Worm (Caenorhabditis elegans) whole organism, L3 larva: ENCODE measurements around the gene cyp-14A4.
A peak's percentile ranks its signal among the peaks of the same experiment; 100 is the strongest.

Experiments used
- R02D3.7 ChIP-seq: fragments of 150-350 bp; optimal IDR thresholded peaks from 2 replicates; lab custom pipeline; 2014; ENCODE audit warnings: missing biosample characterization, missing genetic modification characterization
- ZK546.5 ChIP-seq: sonication (generic microtip); optimal IDR thresholded peaks from 2 replicates; lab custom pipeline; 2017; ENCODE audit warnings: missing biosample characterization, missing genetic modification characterization
- aly-2 ChIP-seq: fragments of 150-350 bp; optimal IDR thresholded peaks from 2 replicates; lab custom pipeline; 2014; ENCODE audit warnings: missing biosample characterization, missing genetic modification characterization
- ama-1 ChIP-seq: fragments of 150-350 bp; optimal IDR thresholded peaks from 2 replicates; lab custom pipeline; 2018
- ceh-28 ChIP-seq: fragments of 150-350 bp; optimal IDR thresholded peaks from 2 replicates; lab custom pipeline; 2014; ENCODE audit warnings: missing biosample characterization, missing genetic modification reagents, missing genetic modification characterization
- ceh-82 ChIP-seq: fragments of 150-350 bp; optimal IDR thresholded peaks from 2 replicates; lab custom pipeline; 2014; ENCODE audit warnings: missing biosample characterization, missing genetic modification characterization
- ceh-9 ChIP-seq: sonication (generic microtip); optimal IDR thresholded peaks from 2 replicates; lab custom pipeline; 2018; ENCODE audit warnings: missing biosample characterization, missing genetic modification characterization
- daf-12 ChIP-seq: fragments of 150-350 bp; optimal IDR thresholded peaks from 2 replicates; lab custom pipeline; 2014; ENCODE audit warnings: missing biosample characterization, missing genetic modification reagents, missing genetic modification characterization
- egl-27 ChIP-seq: sonication (generic microtip); optimal IDR thresholded peaks from 4 replicates; lab custom pipeline; 2017; ENCODE audit warnings: missing biosample characterization, missing genetic modification reagents, missing genetic modification characterization
- elt-1 ChIP-seq: fragments of 150-350 bp; optimal IDR thresholded peaks from 2 replicates; lab custom pipeline; 2014; ENCODE audit warnings: missing biosample characterization, missing genetic modification characterization
- elt-2 ChIP-seq: sonication (generic microtip); optimal IDR thresholded peaks from 2 replicates; lab custom pipeline; 2016; ENCODE audit warnings: missing genetic modification reagents, mild to moderate bottlenecking, missing genetic modification characterization, missing compliant biosample characterization
- eor-1 ChIP-seq, 2 experiments: fragments of 150-350 bp; optimal IDR thresholded peaks; 2 replicates each; lab custom pipeline; 2014 to 2018; ENCODE audit warnings: missing biosample characterization in 2 of 2, missing genetic modification characterization in 2 of 2
- fos-1 ChIP-seq: fragments of 150-350 bp; optimal IDR thresholded peaks from 2 replicates; lab custom pipeline; 2014; ENCODE audit warnings: missing biosample characterization, missing genetic modification characterization
- lin-15B ChIP-seq: fragments of 150-350 bp; optimal IDR thresholded peaks from 2 replicates; lab custom pipeline; 2014; ENCODE audit warnings: missing biosample characterization, missing genetic modification characterization
- mdl-1 ChIP-seq: fragments of 150-350 bp; optimal IDR thresholded peaks from 2 replicates; lab custom pipeline; 2014; ENCODE audit warnings: missing biosample characterization, missing genetic modification characterization
- nfya-1 ChIP-seq: sonication (generic microtip); optimal IDR thresholded peaks from 2 replicates; lab custom pipeline; 2017; ENCODE audit warnings: missing genetic modification characterization, mild to moderate bottlenecking, missing compliant biosample characterization, antibody characterized with exemption, moderate library complexity; ENCODE audit not compliant: insufficient read depth
- nhr-12 ChIP-seq: fragments of 150-350 bp; optimal IDR thresholded peaks from 2 replicates; lab custom pipeline; 2014; ENCODE audit warnings: missing biosample characterization, missing genetic modification characterization
- nhr-23 ChIP-seq: fragments of 150-350 bp; optimal IDR thresholded peaks from 2 replicates; lab custom pipeline; 2014; ENCODE audit warnings: missing biosample characterization, missing genetic modification reagents, missing genetic modification characterization
- nhr-237 ChIP-seq: fragments of 150-350 bp; optimal IDR thresholded peaks from 2 replicates; lab custom pipeline; 2014; ENCODE audit warnings: missing biosample characterization, missing genetic modification characterization
- nhr-25 ChIP-seq: sonication (generic microtip); optimal IDR thresholded peaks from 2 replicates; lab custom pipeline; 2017; ENCODE audit warnings: missing biosample characterization, missing genetic modification characterization
- nhr-28 ChIP-seq: fragments of 150-350 bp; optimal IDR thresholded peaks from 2 replicates; lab custom pipeline; 2014; ENCODE audit warnings: missing biosample characterization, missing genetic modification characterization
- nhr-67 ChIP-seq: fragments of 150-350 bp; optimal IDR thresholded peaks from 2 replicates; lab custom pipeline; 2014; ENCODE audit warnings: missing biosample characterization, missing genetic modification characterization
- nhr-76 ChIP-seq: fragments of 150-350 bp; sonication (generic microtip); optimal IDR thresholded peaks from 5 replicates; lab custom pipeline; 2014; ENCODE audit warnings: missing biosample characterization, missing genetic modification characterization
- nhr-77 ChIP-seq: fragments of 150-350 bp; optimal IDR thresholded peaks from 2 replicates; lab custom pipeline; 2014; ENCODE audit warnings: missing biosample characterization, missing genetic modification characterization
- pha-4 ChIP-seq: fragments of 150-350 bp; optimal IDR thresholded peaks from 2 replicates; lab custom pipeline; 2014; ENCODE audit warnings: missing biosample characterization, missing genetic modification reagents, missing genetic modification characterization
- pqm-1 ChIP-seq: fragments of 150-350 bp; optimal IDR thresholded peaks from 2 replicates; lab custom pipeline; 2017; ENCODE audit warnings: missing biosample characterization, missing genetic modification characterization, inconsistent platforms
- sea-2 ChIP-seq: fragments of 150-350 bp; sonication (generic microtip); optimal IDR thresholded peaks from 4 replicates; lab custom pipeline; 2014; ENCODE audit warnings: missing biosample characterization, missing genetic modification reagents, missing genetic modification characterization
- skn-1 ChIP-seq: fragments of 150-350 bp; optimal IDR thresholded peaks from 2 replicates; lab custom pipeline; 2014; ENCODE audit warnings: missing biosample characterization, missing genetic modification characterization
- snpc-4 ChIP-seq: fragments of 150-350 bp; optimal IDR thresholded peaks from 2 replicates; lab custom pipeline; 2014; ENCODE audit warnings: missing biosample characterization, missing genetic modification characterization
- tbx-2 ChIP-seq: sonication (generic microtip); optimal IDR thresholded peaks from 2 replicates; lab custom pipeline; 2016; ENCODE audit warnings: mild to moderate bottlenecking, missing genetic modification characterization, missing compliant biosample characterization
- unc-39 ChIP-seq: sonication (generic microtip); optimal IDR thresholded peaks from 4 replicates; lab custom pipeline; 2017; ENCODE audit warnings: missing biosample characterization, missing genetic modification characterization
- unc-62 ChIP-seq: fragments of 150-350 bp; sonication (generic microtip); optimal IDR thresholded peaks from 4 replicates; lab custom pipeline; 2014; ENCODE audit warnings: missing biosample characterization, missing genetic modification reagents, missing genetic modification characterization
- zag-1 ChIP-seq: fragments of 150-350 bp; optimal IDR thresholded peaks from 2 replicates; lab custom pipeline; 2014; ENCODE audit warnings: missing biosample characterization, missing genetic modification characterization
- ztf-11 ChIP-seq: fragments of 150-350 bp; optimal IDR thresholded peaks from 2 replicates; lab custom pipeline; 2014; ENCODE audit warnings: missing biosample characterization, missing genetic modification characterization

Gene cyp-14A4

DNA sequence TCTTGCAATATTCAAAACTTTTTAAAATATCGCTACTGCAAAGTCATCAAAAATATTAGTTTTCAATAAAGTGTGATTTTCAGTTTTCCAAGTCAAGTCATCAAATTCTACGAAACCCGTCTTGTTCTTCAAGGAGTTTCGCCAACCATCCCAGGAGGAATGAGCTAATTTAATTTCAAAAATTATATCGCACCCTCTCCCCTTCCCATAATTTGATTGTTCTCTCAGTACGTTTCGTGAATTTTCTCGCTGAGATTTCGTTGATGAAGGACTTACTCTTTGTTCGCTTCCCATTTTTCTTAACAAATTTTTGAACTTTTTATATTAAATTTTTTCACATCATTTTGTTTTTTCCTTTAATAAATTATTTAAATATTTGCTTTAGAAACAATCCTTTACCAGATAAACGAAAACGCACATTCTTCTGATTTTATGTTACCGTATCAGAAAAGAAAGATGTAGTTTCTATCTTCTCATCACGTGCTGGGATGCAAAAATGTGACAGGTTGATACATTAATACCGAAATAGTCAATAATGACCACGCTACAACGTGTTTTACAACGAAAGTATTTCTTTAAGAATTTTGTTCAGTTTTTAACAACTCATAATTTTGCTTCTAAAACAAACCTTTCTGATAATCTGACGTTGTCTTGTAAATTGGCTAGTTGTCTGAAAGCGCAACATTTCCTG lies 37.2 kb downstream of the cyp-14A4 start:
- TF ChIP-seq egl-27 (tag; lab: Kevin White, UChicago) = no peak
- peak; percentile 12 for TF ChIP-seq nhr-23 (tag; lab: Kevin White, UChicago)
- TF ChIP-seq pqm-1 = peak; percentile 28
- TF ChIP-seq pha-4 (tag; lab: Kevin White, UChicago) = peak; percentile 2
- no peak for TF ChIP-seq nfya-1 (tag; lab: Kevin White, UChicago)
- TF ChIP-seq elt-2 = peak; percentile 2

DNA sequence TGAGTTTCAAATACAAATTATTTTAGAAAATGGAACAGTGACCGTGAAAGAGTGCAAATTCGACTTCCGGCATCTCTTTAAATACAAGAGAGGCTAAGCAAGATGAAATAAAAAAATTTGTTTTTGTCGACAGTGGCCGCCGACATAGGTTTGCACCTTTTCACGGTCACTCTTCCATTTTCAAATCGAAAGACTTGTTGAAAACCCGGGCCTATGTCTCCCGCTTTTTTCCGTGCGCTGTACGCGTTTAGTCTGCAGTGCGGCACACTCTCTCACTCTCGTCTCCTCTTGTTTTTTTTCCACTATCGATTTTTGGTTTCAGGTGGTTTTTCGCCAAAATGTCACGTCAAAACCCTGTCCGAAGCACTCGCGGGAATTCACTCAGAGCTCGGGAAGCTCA lies 38.9 kb downstream of the cyp-14A4 start, which contains the start of gene hpl-1:
hpl-1 (plus strand) TSS at position 301 of the 400 bp plus-strand sequence.
- no peak for TF ChIP-seq ZK546.5
- peak; percentile 38 for TF ChIP-seq ceh-28
- no peak for TF ChIP-seq tbx-2 (tag; lab: Kevin White, UChicago)
- TF ChIP-seq, all 47 proteins: peak for 1

- no peak for TF ChIP-seq skn-1 (tag; lab: Kevin White, UChicago)
- no peak for TF ChIP-seq nfya-1 (tag; lab: Kevin White, UChicago)
- no peak for TF ChIP-seq unc-39 (tag; lab: Kevin White, UChicago)
- TF ChIP-seq egl-27 (tag; lab: Kevin White, UChicago) = no peak
- no peak for TF ChIP-seq R02D3.7
- TF ChIP-seq elt-1 (tag; lab: Kevin White, UChicago) = no peak
- no peak for TF ChIP-seq eor-1 (tag; optimal IDR thresholded peaks at IDR 0.05; lab: Kevin White, UChicago)
- TF ChIP-seq ceh-82 (tag; lab: Kevin White, UChicago) = no peak
- TF ChIP-seq unc-62 (GFP tag; lab: Kevin White, UChicago) = no peak
- TF ChIP-seq ztf-11 (tag; lab: Kevin White, UChicago) = no peak
- no peak for TF ChIP-seq lin-15B
- no peak for TF ChIP-seq ama-1 (lab: Kevin White, UChicago)
- TF ChIP-seq snpc-4 (tag; lab: Kevin White, UChicago) = no peak
Observed at ce11 chrX:13242231-13242630, 41.8 kb downstream of the cyp-14A4 start, which contains the start of gene K08H2.5. K08H2.5 (minus strand) TSS chrX:13242331.

- TF ChIP-seq nhr-76 = no peak
- TF ChIP-seq nhr-237 (tag; lab: Kevin White, UChicago) = no peak
- TF ChIP-seq unc-62 (GFP tag; lab: Kevin White, UChicago) = no peak
- no peak for TF ChIP-seq snpc-4 (tag; lab: Kevin White, UChicago)
- no peak for TF ChIP-seq ceh-9
- no peak for TF ChIP-seq nhr-12 (tag; lab: Kevin White, UChicago)
- TF ChIP-seq sea-2 (GFP tag; lab: Kevin White, UChicago) = no peak
- TF ChIP-seq nhr-67 = no peak
- TF ChIP-seq elt-2 = no peak
- no peak for TF ChIP-seq ama-1 (lab: Kevin White, UChicago)
- TF ChIP-seq zag-1 = no peak
- TF ChIP-seq fos-1 = no peak
- no peak for TF ChIP-seq nhr-28 (tag; lab: Kevin White, UChicago)
- TF ChIP-seq ZK546.5 = no peak
- no peak for TF ChIP-seq mdl-1
- TF ChIP-seq eor-1 (tag; optimal IDR thresholded peaks at IDR 0.05; lab: Kevin White, UChicago) = no peak
- TF ChIP-seq unc-39 (tag; lab: Kevin White, UChicago) = no peak
- TF ChIP-seq pha-4 (tag; lab: Kevin White, UChicago) = no peak
- TF ChIP-seq ztf-11 (tag; lab: Kevin White, UChicago) = no peak
- no peak for TF ChIP-seq egl-27 (tag; lab: Kevin White, UChicago)
Observed at ce11 chrX:13238197-13238596, 45.8 kb downstream of the cyp-14A4 start, which contains the start of gene K08H2.4. K08H2.4 (plus strand) TSS chrX:13238497.

DNA sequence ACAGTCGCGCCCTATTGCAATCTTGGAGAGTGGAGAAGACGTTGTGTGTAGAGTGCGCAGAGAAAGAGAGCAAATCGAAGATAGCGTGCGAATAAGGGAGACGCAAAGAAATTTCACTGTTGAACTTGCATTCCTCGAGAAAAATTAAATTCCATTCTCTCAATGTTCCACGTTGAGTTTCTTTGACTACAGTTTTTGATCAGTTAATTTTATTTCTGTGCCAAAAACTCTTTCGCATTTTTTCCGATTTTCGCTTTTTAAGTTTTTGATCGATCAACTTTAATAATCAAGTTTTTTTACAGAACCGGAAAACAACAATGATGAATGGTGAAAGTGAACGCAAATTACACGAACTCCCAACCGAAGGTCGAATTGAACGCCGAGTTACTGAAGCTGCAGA lies 46.9 kb downstream of the cyp-14A4 start, which contains the start of gene K08H2.3:
K08H2.3 (plus strand) TSS at position 301 of the 400 bp plus-strand sequence.
- TF ChIP-seq lin-15B = peak; percentile 22
- no peak for TF ChIP-seq skn-1 (tag; lab: Kevin White, UChicago)
- no peak for TF ChIP-seq zag-1
- TF ChIP-seq, all 47 proteins: peak for 1

DNA sequence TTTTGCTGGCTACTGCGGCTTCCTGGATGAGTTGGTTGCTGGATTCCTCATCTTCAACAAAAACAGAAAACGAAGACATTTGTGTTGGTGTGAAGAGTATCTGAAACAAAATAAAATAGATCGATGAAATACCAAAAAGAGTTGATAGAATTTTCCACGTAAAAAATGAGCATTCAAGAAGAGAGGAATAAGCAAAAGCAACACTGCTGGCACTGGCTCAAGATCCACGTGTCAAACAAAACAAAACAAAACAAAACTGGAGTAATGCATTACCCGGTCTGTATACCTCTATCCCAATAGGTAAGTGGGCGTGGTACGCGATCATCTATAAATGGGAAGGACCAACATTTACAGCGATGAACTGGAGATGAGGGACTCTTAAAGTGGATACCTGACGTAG lies 49.1 kb downstream of the cyp-14A4 start, which contains the start of gene K08H2.2:
K08H2.2 (minus strand) TSS at position 101 of the 400 bp plus-strand sequence.
- TF ChIP-seq nhr-67 = no peak
- no peak for TF ChIP-seq ceh-28
- TF ChIP-seq aly-2 (tag; lab: Kevin White, UChicago) = no peak
- TF ChIP-seq daf-12 (tag; lab: Kevin White, UChicago) = no peak
- no peak for TF ChIP-seq nhr-25 (tag; lab: Kevin White, UChicago)
- no peak for TF ChIP-seq nhr-23 (tag; lab: Kevin White, UChicago)
- no peak for TF ChIP-seq nhr-77 (tag; lab: Kevin White, UChicago)
- no peak for TF ChIP-seq pha-4 (tag; lab: Kevin White, UChicago)
- no peak for TF ChIP-seq nhr-76
- TF ChIP-seq, all 47 proteins: peak for 0
